Worm (Caenorhabditis elegans): ENCODE data around the gene npp-19.

The npp-19 gene

ce11 chrII:10792611-10793010 is 5.7 kb downstream of the npp-19 start:
- TF ChIP-seq ceh-63 (GFP tag; optimal IDR thresholded peaks at IDR 0.05) (no peak), hlh-4 (tag; optimal IDR thresholded peaks at IDR 0.05) (no peak), nhr-85 (tag) (no peak), mab-9 (GFP tag; IDR thresholded peaks at IDR 0.05) (no peak), lir-3 (tag; optimal IDR thresholded peaks at IDR 0.05; ENCODE audit: poor library complexity) (no peak), nhr-12 (tag; optimal IDR thresholded peaks at IDR 0.05) (no peak), fkh-10 (GFP tag; optimal IDR thresholded peaks at IDR 0.05) (no peak), swsn-7 (tag; optimal IDR thresholded peaks at IDR 0.05) (no peak), blmp-1 (tag; optimal IDR thresholded peaks at IDR 0.05) (no peak), F16B12.6 (tag; optimal IDR thresholded peaks at IDR 0.05) (no peak), elt-3 (tag; optimal IDR thresholded peaks at IDR 0.05) (no peak), ztf-4 (tag; optimal IDR thresholded peaks at IDR 0.05) (no peak), unc-86 (tag; optimal IDR thresholded peaks at IDR 0.05) (no peak)

DNA sequence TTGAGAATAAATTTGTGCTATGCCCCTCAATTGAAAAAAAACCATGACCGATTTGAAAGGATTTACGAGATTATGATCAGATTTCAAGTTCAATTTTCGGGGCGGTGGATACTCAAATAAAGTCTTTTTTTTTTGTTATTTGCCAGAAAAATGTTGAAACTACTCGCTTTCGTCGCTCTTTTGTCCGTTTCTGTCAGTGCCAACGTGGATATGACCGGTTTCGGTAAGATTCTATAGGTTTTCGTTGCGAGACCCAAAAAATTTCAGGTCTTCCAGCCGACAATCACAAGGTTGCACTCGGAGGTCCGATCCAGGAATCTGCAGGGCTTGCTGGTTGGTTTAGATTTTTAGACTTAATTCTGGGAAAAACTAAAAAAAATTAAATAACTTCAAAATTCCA is 11.0 kb downstream of the npp-19 start, which contains the start of gene tag-209:
TSS of gene tag-209 (plus strand) at position 73 of the 400 bp plus-strand sequence.
- TF ChIP-seq irx-1 (tag; optimal IDR thresholded peaks at IDR 0.05) (no peak), sptf-1 (tag; optimal IDR thresholded peaks at IDR 0.05) (no peak), rnt-1 (tag; optimal IDR thresholded peaks at IDR 0.05) (no peak), grh-1 (GFP tag; IDR thresholded peaks at IDR 0.05) (no peak), blmp-1 (tag; optimal IDR thresholded peaks at IDR 0.05) (no peak), nhr-237 (tag; optimal IDR thresholded peaks at IDR 0.05) (no peak), ztf-11 (tag; optimal IDR thresholded peaks at IDR 0.05) (no peak), egl-13 (tag; optimal IDR thresholded peaks at IDR 0.05) (no peak), mep-1 (tag; optimal IDR thresholded peaks at IDR 0.05) (no peak), mef-2 (tag; optimal IDR thresholded peaks at IDR 0.05) (no peak), elt-3 (tag; optimal IDR thresholded peaks at IDR 0.05) (no peak), dsc-1 (tag; optimal IDR thresholded peaks at IDR 0.05) (no peak), aha-1 (tag; optimal IDR thresholded peaks at IDR 0.05) (no peak), ceh-82 (tag; optimal IDR thresholded peaks at IDR 0.05) (no peak), snpc-4 (tag; optimal IDR thresholded peaks at IDR 0.05) (no peak), nhr-71 (tag; optimal IDR thresholded peaks at IDR 0.05) (no peak), Y116A8C.19 (tag; optimal IDR thresholded peaks at IDR 0.05; ENCODE audit: borderline replicate concordance) (no peak)

- TF ChIP-seq sox-4 (tag; optimal IDR thresholded peaks at IDR 0.05) (no peak), C34B4.2 (tag; optimal IDR thresholded peaks at IDR 0.05) (no peak), pag-3 (tag; optimal IDR thresholded peaks at IDR 0.05; ENCODE audit: borderline replicate concordance, insufficient read depth) (no peak), ces-1 (GFP tag; optimal IDR thresholded peaks at IDR 0.05) (no peak), hpl-2 (GFP tag; optimal IDR thresholded peaks at IDR 0.05) (no peak), isw-1 (GFP tag; IDR thresholded peaks at IDR 0.05) (no peak; the same call in 1 of the 2 replicates), C16A3.4 (tag; optimal IDR thresholded peaks at IDR 0.05) (peak; percentile 83), skn-1 (tag; optimal IDR thresholded peaks at IDR 0.05) (peak; percentile 44), egl-27 (tag; optimal IDR thresholded peaks at IDR 0.05) (no peak), lir-3 (tag; optimal IDR thresholded peaks at IDR 0.05; ENCODE audit: poor library complexity) (peak; percentile 49), nhr-19 (GFP tag; conservative IDR thresholded peaks at IDR 0.05) (peak; percentile 67), ceh-90 (tag; optimal IDR thresholded peaks at IDR 0.05) (no peak), lin-13 (GFP tag; optimal IDR thresholded peaks at IDR 0.05) (no peak), nhr-90 (tag; optimal IDR thresholded peaks at IDR 0.05; ENCODE audit: poor library complexity) (peak; percentile 61), fkh-10 (GFP tag; optimal IDR thresholded peaks at IDR 0.05) (no peak), blmp-1 (tag; optimal IDR thresholded peaks at IDR 0.05) (peak; percentile 66), lin-15B (tag; optimal IDR thresholded peaks at IDR 0.05) (peak; percentile 68), nhr-11 (tag; optimal IDR thresholded peaks at IDR 0.05) (no peak), sup-37 (GFP tag; optimal IDR thresholded peaks at IDR 0.05) (no peak), Y116A8C.19 (tag; optimal IDR thresholded peaks at IDR 0.05; ENCODE audit: borderline replicate concordance) (no peak), nhr-71 (tag; optimal IDR thresholded peaks at IDR 0.05) (peak; percentile 74), lin-39 (tag; optimal IDR thresholded peaks at IDR 0.05) (no peak), efl-3 (GFP tag; optimal IDR thresholded peaks at IDR 0.05) (no peak), hlh-17 (GFP tag; optimal IDR thresholded peaks at IDR 0.05; ENCODE audit: borderline replicate concordance) (no peak), dsc-1 (tag; optimal IDR thresholded peaks at IDR 0.05) (peak; percentile 37), egl-13 (tag; optimal IDR thresholded peaks at IDR 0.05) (peak; percentile 17), tbx-2 (tag; optimal IDR thresholded peaks at IDR 0.05) (peak; percentile 58), mef-2 (tag; optimal IDR thresholded peaks at IDR 0.05) (no peak)
Measured at ce11 chrII:10784780-10785463, 13.4 kb downstream of the npp-19 start, which contains the start of gene cdl-1. Gene cdl-1 (plus strand): TSS chrII:10785452.
